Worm (Caenorhabditis elegans) whole organism, young adult: ENCODE measurements around the gene C27F2.7.

Experiments
- F49E8.2 ChIP-seq: sonication (generic microtip); optimal IDR thresholded peaks from 3 replicates; lab custom pipeline; 2017; ENCODE audit warnings: missing genetic modification characterization, mild to moderate bottlenecking, missing compliant biosample characterization, antibody characterized with exemption, moderate library complexity; ENCODE audit not compliant: insufficient read depth
- K12H6.12 ChIP-seq: fragments of 200-800 bp; sonication (Bioruptor generic); optimal IDR thresholded peaks from 2 replicates; lab custom pipeline; 2018; ENCODE audit warnings: mild to moderate bottlenecking, missing genetic modification characterization, missing compliant biosample characterization
- ceh-58 ChIP-seq: fragments of 200-800 bp; sonication (Bioruptor generic); IDR thresholded peaks from 2 replicates; pipeline ENCODE4 v1.3.6; 2022; ENCODE audit warnings: missing genetic modification characterization, missing compliant biosample characterization
- hsf-1 ChIP-seq: fragments of 200-800 bp; sonication (Bioruptor generic); IDR thresholded peaks from 2 replicates; pipeline ENCODE4 v1.3.6; 2022; ENCODE audit warnings: missing genetic modification reagents, missing genetic modification characterization, missing compliant biosample characterization
- madf-8 ChIP-seq: fragments of 200-800 bp; sonication (Bioruptor generic); conservative IDR thresholded peaks from 2 replicates; pipeline ENCODE4 v1.3.6; 2022; ENCODE audit warnings: missing genetic modification reagents, missing genetic modification characterization, missing compliant biosample characterization
- nfya-1 ChIP-seq: sonication (generic microtip); optimal IDR thresholded peaks from 2 replicates; lab custom pipeline; 2017; ENCODE audit warnings: antibody characterized with exemption, missing compliant biosample characterization, missing genetic modification characterization, borderline replicate concordance; ENCODE audit not compliant: insufficient read depth

ce11 chrIII:4967236-4967635, 17.1 kb downstream of the C27F2.7 start:
- TF ChIP-seq ceh-58 (no peak), F49E8.2 (tag; lab: Kevin White, UChicago) (no peak), madf-8 (no peak), K12H6.12 (tag; lab: Kevin White, UChicago) (no peak), nfya-1 (tag; lab: Kevin White, UChicago) (no peak), hsf-1 (GFP tag; lab: Robert Waterston, UW) (no peak)
